Fruit fly (Drosophila melanogaster) Kc167 (cell line): Measurements from ENCODE around the gene CG4025.

ENCODE experiments used
- Sin3A ChIP-seq: fragments of >200 bp; optimal IDR thresholded peaks from 2 replicates; lab custom pipeline; 2018; ENCODE audit warnings: missing external identifiers
- h ChIP-seq: fragments of >200 bp; optimal IDR thresholded peaks from 3 replicates; lab custom pipeline; 2018; ENCODE audit warnings: missing external identifiers
- insv ChIP-seq: fragments of >200 bp; optimal IDR thresholded peaks from 3 replicates; lab custom pipeline; 2018; ENCODE audit warnings: missing external identifiers
- ttk ChIP-seq: sonication (Bioruptor generic); optimal IDR thresholded peaks from 2 replicates; lab custom pipeline; 2017; ENCODE audit warnings: missing external identifiers

DNA sequence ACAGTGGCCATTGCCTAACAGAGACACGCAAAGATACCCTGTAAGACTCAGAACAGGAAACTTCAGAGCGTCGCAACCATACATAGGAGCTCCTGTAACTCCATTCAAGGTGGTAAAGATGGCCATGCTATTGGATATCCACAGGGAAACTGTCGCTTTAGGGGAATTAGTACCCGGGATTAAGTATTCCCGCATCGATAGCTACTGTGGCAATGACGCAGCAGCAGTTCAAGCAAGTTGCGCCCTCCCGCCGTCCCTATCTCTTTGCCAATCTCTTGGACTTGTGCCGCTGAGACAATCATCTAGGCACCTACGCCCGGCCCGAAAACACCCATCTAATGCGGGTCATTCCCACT, 6.1 kb upstream of the CG4025 start:
- TF ChIP-seq ttk (lab: Kevin White, UChicago), result no peak
- no peak for TF ChIP-seq Sin3A (lab: Kevin White, UChicago)
- no peak for TF ChIP-seq h (lab: Kevin White, UChicago)
- TF ChIP-seq insv (lab: Kevin White, UChicago), result no peak
